Worm (Caenorhabditis elegans) whole organism, L2 larva: ENCODE data around the gene fndc-1.

ENCODE experiments used
- C34F6.9 ChIP-seq: fragments of 150-350 bp; optimal IDR thresholded peaks from 2 replicates; lab custom pipeline; 2014; ENCODE audit warnings: missing biosample characterization, missing genetic modification characterization
- F13H6.1 ChIP-seq: sonication (generic microtip); optimal IDR thresholded peaks from 2 replicates; lab custom pipeline; 2016; ENCODE audit warnings: missing genetic modification characterization, missing compliant biosample characterization
- Y55F3AM.14 ChIP-seq: fragments of 200-800 bp; sonication (Bioruptor generic); optimal IDR thresholded peaks from 2 replicates; lab custom pipeline; 2018; ENCODE audit warnings: mild to moderate bottlenecking, missing genetic modification characterization, missing compliant biosample characterization
- aly-2 ChIP-seq: fragments of 150-350 bp; optimal IDR thresholded peaks from 2 replicates; lab custom pipeline; 2014; ENCODE audit warnings: missing biosample characterization, missing genetic modification characterization
- ama-1 ChIP-seq: fragments of 150-350 bp; optimal IDR thresholded peaks from 2 replicates; lab custom pipeline; 2018; ENCODE audit warnings: inconsistent platforms
- blmp-1 ChIP-seq: sonication (generic microtip); optimal IDR thresholded peaks from 2 replicates; lab custom pipeline; 2017; ENCODE audit warnings: missing genetic modification characterization, mild to moderate bottlenecking, missing compliant biosample characterization, antibody characterized with exemption, moderate library complexity; ENCODE audit not compliant: insufficient read depth
- ceh-16 ChIP-seq: fragments of 150-350 bp; optimal IDR thresholded peaks from 2 replicates; lab custom pipeline; 2014; ENCODE audit warnings: missing biosample characterization, missing genetic modification characterization
- ceh-82 ChIP-seq: fragments of 150-350 bp; optimal IDR thresholded peaks from 2 replicates; lab custom pipeline; 2014; ENCODE audit warnings: missing biosample characterization, missing genetic modification characterization
- crh-2 ChIP-seq: sonication (generic microtip); optimal IDR thresholded peaks from 2 replicates; lab custom pipeline; 2017; ENCODE audit warnings: missing biosample characterization, missing genetic modification characterization
- egl-27 ChIP-seq: sonication (generic microtip); optimal IDR thresholded peaks from 3 replicates; lab custom pipeline; 2017; ENCODE audit warnings: missing biosample characterization, missing genetic modification reagents, missing genetic modification characterization
- elt-1 ChIP-seq: fragments of 150-350 bp; optimal IDR thresholded peaks from 2 replicates; lab custom pipeline; 2014; ENCODE audit warnings: missing biosample characterization, missing genetic modification characterization
- elt-3 ChIP-seq: sonication (generic microtip); optimal IDR thresholded peaks from 2 replicates; lab custom pipeline; 2017; ENCODE audit warnings: missing biosample characterization, missing genetic modification characterization
- fos-1 ChIP-seq: fragments of 150-350 bp; optimal IDR thresholded peaks from 2 replicates; lab custom pipeline; 2014; ENCODE audit warnings: missing biosample characterization, missing genetic modification characterization
- gmeb-1 ChIP-seq: fragments of 150-350 bp; optimal IDR thresholded peaks from 2 replicates; lab custom pipeline; 2014; ENCODE audit warnings: missing biosample characterization, missing genetic modification characterization
- lin-11 ChIP-seq: fragments of 150-350 bp; sonication (generic microtip); optimal IDR thresholded peaks from 2 replicates; lab custom pipeline; 2014; ENCODE audit warnings: missing biosample characterization, missing genetic modification characterization, inconsistent platforms, mixed read lengths
- lin-13 ChIP-seq: fragments of 150-350 bp; optimal IDR thresholded peaks from 2 replicates; lab custom pipeline; 2014; ENCODE audit warnings: missing biosample characterization, missing genetic modification reagents, missing genetic modification characterization
- lsy-2 ChIP-seq, 2 experiments: fragments of 150-350 bp in 1 of 2; sonication (generic microtip) in 1 of 2; optimal IDR thresholded peaks; 2 replicates each; lab custom pipeline; 2014 to 2017; ENCODE audit warnings: missing biosample characterization in 2 of 2, missing genetic modification characterization in 2 of 2
- mab-5 ChIP-seq: fragments of 150-350 bp; optimal IDR thresholded peaks from 2 replicates; lab custom pipeline; 2014; ENCODE audit warnings: missing biosample characterization, missing genetic modification characterization
- mdl-1 ChIP-seq, 2 experiments: fragments of 150-350 bp in 1 of 2; sonication (generic microtip) in 1 of 2; optimal IDR thresholded peaks; 2 replicates each; lab custom pipeline; 2017; ENCODE audit warnings: missing biosample characterization in 2 of 2, missing genetic modification characterization in 2 of 2
- nhr-129 ChIP-seq: fragments of 150-350 bp; optimal IDR thresholded peaks from 2 replicates; lab custom pipeline; 2014; ENCODE audit warnings: missing biosample characterization, missing genetic modification characterization
- nhr-21 ChIP-seq: fragments of 150-350 bp; optimal IDR thresholded peaks from 2 replicates; lab custom pipeline; 2014; ENCODE audit warnings: missing biosample characterization, missing genetic modification characterization
- nhr-25 ChIP-seq: fragments of 150-350 bp; sonication (generic microtip); optimal IDR thresholded peaks from 3 replicates; lab custom pipeline; 2014; ENCODE audit warnings: missing biosample characterization, missing genetic modification characterization
- nhr-6 ChIP-seq: fragments of 150-350 bp; optimal IDR thresholded peaks from 2 replicates; lab custom pipeline; 2014; ENCODE audit warnings: missing biosample characterization, missing genetic modification characterization
- peb-1 ChIP-seq: fragments of 150-350 bp; optimal IDR thresholded peaks from 2 replicates; lab custom pipeline; 2014; ENCODE audit warnings: missing biosample characterization, missing genetic modification characterization
- skn-1 ChIP-seq: sonication (generic microtip); optimal IDR thresholded peaks from 2 replicates; lab custom pipeline; 2017; ENCODE audit warnings: missing biosample characterization, missing genetic modification characterization
- sma-3 ChIP-seq: sonication (generic microtip); optimal IDR thresholded peaks from 2 replicates; lab custom pipeline; 2016; ENCODE audit warnings: missing genetic modification reagents, missing genetic modification characterization, missing compliant biosample characterization
- sma-9 ChIP-seq, 2 experiments: fragments of 150-350 bp in 1 of 2; sonication (generic microtip) in 1 of 2; optimal IDR thresholded peaks; 2 replicates each; lab custom pipeline; 2014 to 2016; ENCODE audit warnings: missing genetic modification characterization in 2 of 2, mild to moderate bottlenecking in 1 of 2, missing biosample characterization in 1 of 2, missing compliant biosample characterization in 1 of 2, missing genetic modification reagents in 1 of 2, moderate library complexity in 1 of 2
- snpc-4 ChIP-seq: fragments of 150-350 bp; optimal IDR thresholded peaks from 2 replicates; lab custom pipeline; 2014; ENCODE audit warnings: missing biosample characterization, missing genetic modification characterization
- unc-39 ChIP-seq: fragments of 150-350 bp; optimal IDR thresholded peaks from 2 replicates; lab custom pipeline; 2014; ENCODE audit warnings: missing biosample characterization, missing genetic modification characterization
- unc-55 ChIP-seq: fragments of 150-350 bp; sonication (generic microtip); optimal IDR thresholded peaks from 3 replicates; lab custom pipeline; 2014; ENCODE audit warnings: missing biosample characterization, missing genetic modification reagents, missing genetic modification characterization
- ztf-4 ChIP-seq: fragments of 150-350 bp; optimal IDR thresholded peaks from 2 replicates; lab custom pipeline; 2014; ENCODE audit warnings: missing biosample characterization, missing genetic modification characterization

Gene fndc-1

DNA sequence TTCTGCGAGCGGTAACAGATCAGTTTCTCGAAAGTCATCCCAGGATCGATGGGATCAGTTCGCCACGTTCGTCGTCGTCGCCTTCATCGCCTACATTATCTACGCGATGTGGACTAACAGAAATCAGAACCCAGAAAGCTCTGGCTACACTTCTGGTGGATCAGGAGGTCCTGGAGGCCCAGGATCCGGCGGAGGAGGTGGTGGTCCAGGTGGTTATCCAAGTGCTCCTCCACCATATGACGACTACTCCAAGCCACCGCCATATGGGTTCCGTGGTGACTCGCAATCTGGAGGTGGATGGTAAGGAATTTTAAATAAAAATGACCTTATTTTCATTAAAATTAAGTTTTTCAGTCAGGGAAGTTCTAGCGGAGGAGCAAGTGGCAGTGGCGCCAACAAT, 3.1 kb upstream of the fndc-1 start:
- no peak for TF ChIP-seq C34F6.9
- no peak for TF ChIP-seq elt-1 (tag; lab: Kevin White, UChicago)
- no peak for TF ChIP-seq ceh-16 (tag; lab: Kevin White, UChicago)
- no peak for TF ChIP-seq unc-39 (tag; lab: Kevin White, UChicago)
- no peak for TF ChIP-seq elt-3 (tag; lab: Kevin White, UChicago)
- no peak for TF ChIP-seq egl-27 (tag; lab: Kevin White, UChicago)
- no peak for TF ChIP-seq nhr-6 (tag; lab: Kevin White, UChicago)
- no peak for TF ChIP-seq ama-1
- TF ChIP-seq nhr-129, result no peak

DNA sequence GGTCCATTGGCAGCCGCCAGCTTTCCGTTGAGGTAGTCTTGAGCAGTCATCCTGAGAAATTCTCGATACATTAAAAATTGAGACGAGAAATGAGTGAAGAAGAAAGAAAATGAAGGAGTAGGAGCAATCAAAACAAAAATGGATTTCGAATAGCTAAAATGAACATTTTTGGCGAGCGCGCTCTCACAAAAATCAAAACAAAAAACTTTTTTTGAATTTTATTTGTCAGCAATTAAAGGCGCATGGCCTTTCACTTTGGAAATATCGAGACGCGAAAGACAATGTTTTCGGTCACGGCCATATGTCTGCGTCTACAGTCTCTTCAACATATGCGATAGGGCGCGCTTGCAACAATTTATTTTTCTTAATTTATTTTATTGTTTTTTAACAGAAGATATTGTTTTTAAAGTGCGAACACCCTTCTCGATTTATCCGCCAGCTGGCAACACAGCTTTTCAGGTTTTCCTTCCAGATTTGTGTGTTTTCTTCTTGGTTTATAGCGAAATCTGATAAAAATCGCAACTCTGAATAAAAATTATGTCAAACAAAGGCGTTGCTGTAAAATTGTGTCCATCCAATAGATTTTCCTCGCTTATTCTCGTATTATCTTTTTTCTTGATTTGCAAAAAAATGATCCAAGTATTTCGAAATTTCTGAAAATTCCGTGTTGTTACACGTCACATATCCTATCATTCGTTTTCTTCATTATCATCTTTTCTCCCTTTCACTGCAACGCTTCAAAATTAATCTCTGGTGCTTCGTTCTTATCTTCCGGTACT, 1.9 kb upstream of the fndc-1 start, which contains the start of the genes rpn-9 and T06D8.9:
Gene rpn-9, minus strand, starts transcription at position 51 of the 779 bp plus-strand sequence.
Gene T06D8.9, plus strand, starts transcription at position 729 of the 779 bp plus-strand sequence.
- no peak for TF ChIP-seq egl-27 (tag; lab: Kevin White, UChicago)
- TF ChIP-seq blmp-1 (tag; lab: Kevin White, UChicago), result peak; percentile 53
- peak; percentile 65 for TF ChIP-seq nhr-21
- TF ChIP-seq unc-55 (GFP tag; lab: Kevin White, UChicago), result peak; percentile 97
- TF ChIP-seq Y55F3AM.14, result no peak
- TF ChIP-seq snpc-4 (tag; lab: Kevin White, UChicago), result peak; percentile 86
- peak in 1 of 2 experiments; percentile 38 for TF ChIP-seq mdl-1 (tag; optimal IDR thresholded peaks at IDR 0.05; lab: Kevin White, UChicago)
- peak; percentile 71 for TF ChIP-seq nhr-25
- peak; percentile 45 for TF ChIP-seq lin-11 (tag; lab: Kevin White, UChicago)
- TF ChIP-seq lsy-2 (tag; optimal IDR thresholded peaks at IDR 0.05; lab: Kevin White, UChicago), result peak; percentile 69 to 92
- peak; percentile 95 for TF ChIP-seq C34F6.9
- peak; percentile 57 for TF ChIP-seq skn-1 (tag; lab: Kevin White, UChicago)
- TF ChIP-seq lin-13 (GFP tag; lab: Kevin White, UChicago), result peak; percentile 85
- peak; percentile 89 for TF ChIP-seq crh-2
- TF ChIP-seq nhr-129, result peak; percentile 83
- no peak for TF ChIP-seq elt-1 (tag; lab: Kevin White, UChicago)
- TF ChIP-seq sma-9 (GFP tag; optimal IDR thresholded peaks at IDR 0.05; lab: Kevin White, UChicago), result peak; percentile 66
- TF ChIP-seq sma-9 (tag; optimal IDR thresholded peaks at IDR 0.05; lab: Kevin White, UChicago), result no peak
- TF ChIP-seq fos-1 (tag; lab: Kevin White, UChicago), result peak; percentile 31
- peak; percentile 69 for TF ChIP-seq F13H6.1 (tag; lab: Kevin White, UChicago)
- TF ChIP-seq mab-5 (tag; lab: Kevin White, UChicago), result peak; percentile 70
- TF ChIP-seq elt-3 (tag; lab: Kevin White, UChicago), result no peak
- TF ChIP-seq sma-3 (GFP tag; lab: Kevin White, UChicago), result peak; percentile 67
- TF ChIP-seq gmeb-1 (tag; lab: Kevin White, UChicago), result peak; percentile 82
- no peak for TF ChIP-seq peb-1 (tag; lab: Kevin White, UChicago)

ce11 chrII:11236274-11236673, 851 bp downstream of the fndc-1 start, which contains the start of gene cchl-1:
TSS of gene cchl-1 (minus strand) at chrII:11236387.
- peak; percentile 48 for TF ChIP-seq ama-1
- no peak for TF ChIP-seq blmp-1 (tag; lab: Kevin White, UChicago)
- TF ChIP-seq nhr-129, result peak; percentile 53
- no peak for TF ChIP-seq sma-9 (GFP tag; optimal IDR thresholded peaks at IDR 0.05; lab: Kevin White, UChicago)
- no peak for TF ChIP-seq sma-9 (tag; optimal IDR thresholded peaks at IDR 0.05; lab: Kevin White, UChicago)
- TF ChIP-seq sma-3 (GFP tag; lab: Kevin White, UChicago), result no peak
- TF ChIP-seq gmeb-1 (tag; lab: Kevin White, UChicago), result no peak
- TF ChIP-seq ztf-4 (tag; lab: Kevin White, UChicago), result no peak
- no peak for TF ChIP-seq ceh-82 (tag; lab: Kevin White, UChicago)
- TF ChIP-seq unc-55 (GFP tag; lab: Kevin White, UChicago), result peak; percentile 15
- TF ChIP-seq snpc-4 (tag; lab: Kevin White, UChicago), result no peak
- peak; percentile 38 for TF ChIP-seq C34F6.9
- TF ChIP-seq crh-2, result no peak
- TF ChIP-seq lsy-2 (tag; optimal IDR thresholded peaks at IDR 0.05; lab: Kevin White, UChicago), result peak in 1 of 2 experiments; percentile 26
- TF ChIP-seq, all 48 proteins: peak for 5

ce11 chrII:11234751-11235150, 2.4 kb downstream of the fndc-1 start, which contains the start of gene cox-15:
TSS of gene cox-15 (minus strand) at chrII:11234952.
- TF ChIP-seq unc-39 (tag; lab: Kevin White, UChicago) (no peak), aly-2 (tag; lab: Kevin White, UChicago) (no peak), lin-11 (tag; lab: Kevin White, UChicago) (no peak), skn-1 (tag; lab: Kevin White, UChicago) (no peak)
- TF ChIP-seq, all 48 proteins: peak for 0
